Fruit fly (Drosophila melanogaster) whole organism, embryonic: Measurements from ENCODE around the gene Tpr2.

Experiments
- Antp ChIP-seq: fragments of 200-800 bp; sonication (Bioruptor generic); optimal IDR thresholded peaks from 3 replicates; lab custom pipeline; 2016; ENCODE audit warnings: missing biosample characterization, missing genetic modification characterization
- CG10321 ChIP-seq: fragments of 200-800 bp; sonication (Bioruptor generic); IDR thresholded peaks from 2 replicates; pipeline ENCODE4 v1.3.6; 2022; ENCODE audit warnings: missing biosample characterization, missing genetic modification characterization
- CG10979 ChIP-seq: fragments of 200-800 bp; sonication (Bioruptor generic); optimal IDR thresholded peaks from 2 replicates; lab custom pipeline; 2018; ENCODE audit warnings: missing biosample characterization, mild to moderate bottlenecking, missing genetic modification characterization, moderate library complexity
- CG11093 ChIP-seq: fragments of 200-800 bp; sonication (Bioruptor generic); IDR thresholded peaks from 3 replicates; pipeline ENCODE4 v1.3.6; 2022; ENCODE audit warnings: missing biosample characterization, missing genetic modification characterization
- CG11723 ChIP-seq: fragments of 200-800 bp; sonication (Bioruptor generic); optimal IDR thresholded peaks from 2 replicates; lab custom pipeline; 2017; ENCODE audit warnings: missing biosample characterization, mild to moderate bottlenecking, missing genetic modification characterization
- CG12155 ChIP-seq: fragments of 200-800 bp; sonication (Bioruptor generic); optimal IDR thresholded peaks from 3 replicates; lab custom pipeline; 2016; ENCODE audit warnings: missing biosample characterization, missing genetic modification characterization
- CG12219 ChIP-seq: fragments of 200-800 bp; sonication (Bioruptor generic); optimal IDR thresholded peaks from 3 replicates; lab custom pipeline; 2018; ENCODE audit warnings: missing biosample characterization, mild to moderate bottlenecking, missing genetic modification characterization
- CG14050 ChIP-seq: fragments of 200-800 bp; sonication (Bioruptor generic); IDR thresholded peaks from 3 replicates; pipeline ENCODE4 v1.3.6; 2022; ENCODE audit warnings: missing biosample characterization, missing genetic modification characterization
- CG17328 ChIP-seq: fragments of 200-800 bp; sonication (Bioruptor generic); IDR thresholded peaks from 2 replicates; pipeline ENCODE4 v1.3.6; 2022; ENCODE audit warnings: missing biosample characterization, missing genetic modification characterization
- CG17359 ChIP-seq: fragments of 200-800 bp; sonication (Bioruptor generic); optimal IDR thresholded peaks from 3 replicates; lab custom pipeline; 2018; ENCODE audit warnings: missing biosample characterization, mild to moderate bottlenecking, missing genetic modification characterization, moderate library complexity
- CG17361 ChIP-seq: fragments of 200-800 bp; sonication (Bioruptor generic); IDR thresholded peaks from 3 replicates; pipeline ENCODE4 v1.3.6; 2022; ENCODE audit warnings: missing biosample characterization, missing genetic modification characterization
- CG18619 ChIP-seq: fragments of 200-800 bp; sonication (Bioruptor generic); optimal IDR thresholded peaks from 3 replicates; lab custom pipeline; 2017; ENCODE audit warnings: missing biosample characterization, mild to moderate bottlenecking, missing genetic modification characterization
- CG2129 ChIP-seq: fragments of 200-800 bp; sonication (Bioruptor generic); IDR thresholded peaks from 2 replicates; pipeline ENCODE4 v1.3.6; 2022; ENCODE audit warnings: missing biosample characterization, missing genetic modification characterization; ENCODE audit not compliant: partially characterized antibody
- CG2712 ChIP-seq: fragments of 200-800 bp; optimal IDR thresholded peaks from 3 replicates; lab custom pipeline; 2019; ENCODE audit warnings: missing biosample characterization, mild to moderate bottlenecking, missing genetic modification characterization, moderate library complexity
- CG2875 ChIP-seq: fragments of 200-800 bp; sonication (Bioruptor generic); optimal IDR thresholded peaks from 2 replicates; lab custom pipeline; 2017; ENCODE audit warnings: missing biosample characterization, mild to moderate bottlenecking, missing genetic modification characterization, missing genetic modification reagents
- CG31224 ChIP-seq: fragments of 200-800 bp; sonication (Bioruptor generic); IDR thresholded peaks from 2 replicates; pipeline ENCODE4 v1.3.6; 2022; ENCODE audit warnings: missing biosample characterization, missing genetic modification characterization
- CG4730 ChIP-seq: fragments of 200-800 bp; sonication (Bioruptor generic); IDR thresholded peaks from 2 replicates; pipeline ENCODE4 v1.3.6; 2022; ENCODE audit warnings: missing biosample characterization, missing genetic modification characterization
- CG6683 ChIP-seq: fragments of 200-800 bp; sonication (Bioruptor generic); optimal IDR thresholded peaks from 2 replicates; lab custom pipeline; 2017; ENCODE audit warnings: missing biosample characterization, mild to moderate bottlenecking, missing genetic modification characterization, missing genetic modification reagents
- CG6854 ChIP-seq: fragments of 200-800 bp; sonication (Bioruptor generic); optimal IDR thresholded peaks from 3 replicates; lab custom pipeline; 2017; ENCODE audit warnings: missing biosample characterization, mild to moderate bottlenecking, missing genetic modification characterization
- CG8765 ChIP-seq: fragments of 200-800 bp; sonication (Bioruptor generic); IDR thresholded peaks from 2 replicates; pipeline ENCODE4 v1.3.6; 2022; ENCODE audit warnings: missing biosample characterization, missing genetic modification characterization
- CG9932 ChIP-seq: fragments of 200-800 bp; sonication (Bioruptor generic); IDR thresholded peaks from 2 replicates; pipeline ENCODE4 v1.3.6; 2022; ENCODE audit warnings: missing biosample characterization, missing genetic modification characterization
- CTCF ChIP-seq: fragments of 200-800 bp; sonication (Bioruptor generic); optimal IDR thresholded peaks from 2 replicates; lab custom pipeline; 2017; ENCODE audit warnings: missing biosample characterization, mild to moderate bottlenecking, missing genetic modification characterization, moderate library complexity
- CkIIα-i1 ChIP-seq: fragments of 200-800 bp; sonication (Bioruptor generic); IDR thresholded peaks from 2 replicates; pipeline ENCODE4 v1.3.6; 2022; ENCODE audit warnings: missing biosample characterization, missing genetic modification characterization
- D19A ChIP-seq: fragments of 200-800 bp; optimal IDR thresholded peaks from 3 replicates; lab custom pipeline; 2019; ENCODE audit warnings: missing biosample characterization, mild to moderate bottlenecking, missing genetic modification characterization, moderate library complexity
- Doc2 ChIP-seq: fragments of 200-800 bp; sonication (Bioruptor generic); IDR thresholded peaks from 2 replicates; pipeline ENCODE4 v1.3.6; 2022; ENCODE audit warnings: missing biosample characterization, missing genetic modification characterization
- E2f1 ChIP-seq: fragments of 200-800 bp; sonication (Bioruptor generic); IDR thresholded peaks from 2 replicates; pipeline ENCODE4 v1.3.6; 2022; ENCODE audit warnings: missing biosample characterization, missing genetic modification characterization
- Elba2 ChIP-seq: fragments of 200-800 bp; sonication (Bioruptor generic); optimal IDR thresholded peaks from 3 replicates; lab custom pipeline; 2016; ENCODE audit warnings: missing biosample characterization, missing genetic modification characterization
- Hand ChIP-seq: fragments of 200-800 bp; sonication (Bioruptor generic); optimal IDR thresholded peaks from 2 replicates; lab custom pipeline; 2017; ENCODE audit warnings: mild to moderate bottlenecking, missing biosample characterization, missing genetic modification reagents, missing genetic modification characterization
- Hr51 ChIP-seq, 2 experiments: fragments of 200-800 bp; sonication (Bioruptor generic); optimal IDR thresholded peaks; 2 replicates in 1 of 2; 3 replicates in 1 of 2; lab custom pipeline; 2016 to 2018; ENCODE audit warnings: missing biosample characterization in 2 of 2, missing genetic modification characterization in 2 of 2, mild to moderate bottlenecking in 1 of 2, moderate library complexity in 1 of 2
- MTF-1 ChIP-seq: fragments of 200-800 bp; sonication (Bioruptor generic); optimal IDR thresholded peaks from 2 replicates; lab custom pipeline; 2018; ENCODE audit warnings: missing biosample characterization, mild to moderate bottlenecking, missing genetic modification characterization, borderline replicate concordance
- Mes4 ChIP-seq: fragments of 200-800 bp; sonication (Bioruptor generic); optimal IDR thresholded peaks from 2 replicates; lab custom pipeline; 2016; ENCODE audit warnings: missing biosample characterization, missing genetic modification characterization
- Sry-β ChIP-seq: fragments of 200-800 bp; sonication (Bioruptor generic); optimal IDR thresholded peaks from 2 replicates; lab custom pipeline; 2018; ENCODE audit warnings: missing biosample characterization, mild to moderate bottlenecking, missing genetic modification characterization, moderate library complexity
- Ssrp ChIP-seq: fragments of 200-800 bp; sonication (Bioruptor generic); optimal IDR thresholded peaks from 2 replicates; lab custom pipeline; 2018; ENCODE audit warnings: missing biosample characterization, mild to moderate bottlenecking, missing genetic modification characterization, moderate library complexity
- Taf1 ChIP-seq: fragments of 200-800 bp; sonication (Bioruptor generic); IDR thresholded peaks from 2 replicates; pipeline ENCODE4 v1.3.6; 2022; ENCODE audit warnings: missing biosample characterization, missing genetic modification characterization
- ap ChIP-seq: fragments of 200-800 bp; sonication (Bioruptor generic); IDR thresholded peaks from 2 replicates; pipeline ENCODE4 v1.3.6; 2022; ENCODE audit warnings: missing biosample characterization, missing genetic modification characterization
- ash1 ChIP-seq: fragments of 200-800 bp; sonication (Bioruptor generic); optimal IDR thresholded peaks from 2 replicates; lab custom pipeline; 2018; ENCODE audit warnings: missing biosample characterization, mild to moderate bottlenecking, missing genetic modification characterization
- cas ChIP-seq: fragments of 200-800 bp; sonication (Bioruptor generic); IDR thresholded peaks from 2 replicates; pipeline ENCODE4 v1.3.6; 2022; ENCODE audit warnings: missing biosample characterization, missing genetic modification characterization
- croc ChIP-seq: fragments of 200-800 bp; sonication (Bioruptor generic); conservative IDR thresholded peaks from 3 replicates; pipeline ENCODE4 v1.3.6; 2022; ENCODE audit warnings: missing biosample characterization, missing genetic modification characterization
- disco-r ChIP-seq: fragments of 200-800 bp; sonication (Bioruptor generic); optimal IDR thresholded peaks from 2 replicates; lab custom pipeline; 2016; ENCODE audit warnings: missing biosample characterization, missing genetic modification characterization
- dysf ChIP-seq: fragments of 200-800 bp; sonication (Bioruptor generic); IDR thresholded peaks from 3 replicates; pipeline ENCODE4 v1.3.6; 2022; ENCODE audit warnings: missing biosample characterization, missing genetic modification characterization
- gce ChIP-seq: fragments of 200-800 bp; sonication (Bioruptor generic); IDR thresholded peaks from 3 replicates; pipeline ENCODE4 v1.3.6; 2022; ENCODE audit warnings: missing biosample characterization, missing genetic modification characterization
- jing ChIP-seq: fragments of 200-800 bp; sonication (Bioruptor generic); optimal IDR thresholded peaks from 2 replicates; lab custom pipeline; 2018; ENCODE audit warnings: missing biosample characterization, mild to moderate bottlenecking, missing genetic modification characterization
- nerfin-1 ChIP-seq: fragments of 200-800 bp; sonication (Bioruptor generic); optimal IDR thresholded peaks from 3 replicates; lab custom pipeline; 2019; ENCODE audit warnings: missing biosample characterization, mild to moderate bottlenecking, missing genetic modification characterization, moderate library complexity
- nerfin-2 ChIP-seq: fragments of 200-800 bp; sonication (Bioruptor generic); IDR thresholded peaks from 2 replicates; pipeline ENCODE4 v1.3.6; 2022; ENCODE audit warnings: missing biosample characterization, missing genetic modification characterization; ENCODE audit not compliant: partially characterized antibody
- pfk ChIP-seq: fragments of 200-800 bp; sonication (Bioruptor generic); optimal IDR thresholded peaks from 2 replicates; lab custom pipeline; 2018; ENCODE audit warnings: missing biosample characterization, mild to moderate bottlenecking, missing genetic modification characterization, moderate library complexity
- row ChIP-seq: fragments of 200-800 bp; sonication (Bioruptor generic); IDR thresholded peaks from 3 replicates; pipeline ENCODE4 v1.3.6; 2022; ENCODE audit warnings: missing biosample characterization, missing genetic modification characterization
- salm ChIP-seq: fragments of 200-800 bp; sonication (Bioruptor generic); optimal IDR thresholded peaks from 2 replicates; lab custom pipeline; 2018; ENCODE audit warnings: missing biosample characterization, mild to moderate bottlenecking, missing genetic modification characterization
- sob ChIP-seq: fragments of 200-800 bp; sonication (Bioruptor generic); IDR thresholded peaks from 2 replicates; pipeline ENCODE4 v1.3.6; 2022; ENCODE audit warnings: missing biosample characterization, missing genetic modification characterization
- tap ChIP-seq: fragments of 200-800 bp; optimal IDR thresholded peaks from 3 replicates; lab custom pipeline; 2019; ENCODE audit warnings: missing biosample characterization, mild to moderate bottlenecking, missing genetic modification characterization, moderate library complexity
- vfl ChIP-seq: fragments of 200-800 bp; sonication (Bioruptor generic); optimal IDR thresholded peaks from 2 replicates; lab custom pipeline; 2016; ENCODE audit warnings: missing biosample characterization, missing genetic modification characterization
- vvl ChIP-seq: fragments of 200-800 bp; sonication (Bioruptor generic); IDR thresholded peaks from 2 replicates; pipeline ENCODE4 v1.3.6; 2022; ENCODE audit warnings: missing biosample characterization, missing genetic modification characterization

Gene Tpr2

dm6 chr2L:16526015-16526518 lies 34.7 kb downstream of the Tpr2 start (continued):
- TF ChIP-seq Mes4 (GFP tag; lab: Kevin White, UChicago) (no peak), D19A (peak; percentile 56), CG9932 (peak; percentile 52), Sry-β (GFP tag; lab: Kevin White, UChicago) (peak; percentile 17), pfk (no peak), Ssrp (tag; lab: Kevin White, UChicago) (no peak), CG6683 (GFP tag; lab: Kevin White, UChicago) (peak; percentile 44), Hand (peak; percentile 58), CG14050 (no peak), CG2712 (no peak), CG10321 (GFP tag; lab: Robert Waterston, UW) (0 out of 2 replicates have a peak, but pooled peaks have one; percentile 34), Doc2 (GFP tag; lab: Robert Waterston, UW) (no peak), nerfin-2 (GFP tag; lab: Robert Waterston, UW) (no peak), CG12219 (GFP tag; lab: Kevin White, UChicago) (no peak), gce (GFP tag; lab: Robert Waterston, UW) (no peak; the same call in 2 of the 3 replicates), row (GFP tag; lab: Robert Waterston, UW) (peak; percentile 37; the same call in 1 of the 3 replicates), Elba2 (no peak), croc (GFP tag; lab: Robert Waterston, UW) (no peak), nerfin-1 (tag; lab: Kevin White, UChicago) (no peak), CTCF (no peak), CG31224 (0 out of 2 replicates have a peak, but pooled peaks have one; percentile 18), salm (tag; lab: Kevin White, UChicago) (peak; percentile 11), Hr51 (GFP tag; optimal IDR thresholded peaks at IDR 0.05; lab: Kevin White, UChicago) (peak in 1 of 2 experiments; percentile 2), MTF-1 (GFP tag; lab: Kevin White, UChicago) (peak; percentile 72), CG2129 (GFP tag; lab: Robert Waterston, UW) (no peak), tap (tag; lab: Kevin White, UChicago) (peak; percentile 8), ap (no peak), cas (GFP tag; lab: Robert Waterston, UW) (no peak), jing (GFP tag; lab: Kevin White, UChicago) (no peak), CG11723 (GFP tag; lab: Kevin White, UChicago) (no peak), vfl (GFP tag; lab: Kevin White, UChicago) (no peak), CG11093 (GFP tag; lab: Robert Waterston, UW) (no peak), CG2875 (peak; percentile 38), CG17359 (no peak), CG18619 (GFP tag; lab: Kevin White, UChicago) (no peak), disco-r (GFP tag; lab: Kevin White, UChicago) (no peak), CG17328 (GFP tag; lab: Robert Waterston, UW) (no peak), CG4730 (GFP tag; lab: Robert Waterston, UW) (no peak), dysf (GFP tag; lab: Robert Waterston, UW) (no peak), E2f1 (peak; percentile 40; the same call in 1 of the 2 replicates), ash1 (GFP tag; lab: Kevin White, UChicago) (peak; percentile 50), sob (GFP tag; lab: Robert Waterston, UW) (peak; percentile 17; the same call in 1 of the 2 replicates), CkIIα-i1 (0 out of 2 replicates have a peak, but pooled peaks have one; percentile 18), CG17361 (no peak; the same call in 2 of the 3 replicates), CG10979 (tag; lab: Kevin White, UChicago) (no peak), CG6854 (GFP tag; lab: Kevin White, UChicago) (peak; percentile 9), Taf1 (no peak), vvl (GFP tag; lab: Robert Waterston, UW) (peak; percentile 93), Antp (GFP tag; lab: Kevin White, UChicago) (no peak), CG12155 (GFP tag; lab: Kevin White, UChicago) (no peak), CG8765 (GFP tag; lab: Robert Waterston, UW) (peak; percentile 46; the same call in 1 of the 2 replicates)
